Worm (Caenorhabditis elegans) whole organism, L4 larva: ENCODE data around the gene ampd-1.
A peak's percentile ranks its signal among the peaks of the same experiment; 100 is the strongest.

Experiments used
- F49E8.2 ChIP-seq: sonication (generic microtip); optimal IDR thresholded peaks from 2 replicates; lab custom pipeline; 2016; ENCODE audit warnings: missing compliant biosample characterization, mild to moderate bottlenecking, missing genetic modification characterization, borderline replicate concordance
- Y48G9A.11 ChIP-seq: fragments of 200-800 bp; sonication (Bioruptor generic); IDR thresholded peaks from 2 replicates; pipeline ENCODE4 v1.3.6; 2022; ENCODE audit warnings: missing genetic modification reagents, missing genetic modification characterization, missing compliant biosample characterization
- ZK546.5 ChIP-seq, 2 experiments: sonication (generic microtip); optimal IDR thresholded peaks; 2 replicates each; lab custom pipeline; 2017; ENCODE audit warnings: missing biosample characterization in 2 of 2, missing genetic modification characterization in 2 of 2
- ama-1 ChIP-seq: fragments of 150-350 bp; optimal IDR thresholded peaks from 2 replicates; lab custom pipeline; 2014; ENCODE audit warnings: inconsistent platforms, mixed read lengths
- ceh-28 ChIP-seq: fragments of 150-350 bp; optimal IDR thresholded peaks from 2 replicates; lab custom pipeline; 2014; ENCODE audit warnings: missing biosample characterization, missing genetic modification reagents, missing genetic modification characterization
- ceh-62 ChIP-seq: sonication (generic microtip); optimal IDR thresholded peaks from 2 replicates; lab custom pipeline; 2017; ENCODE audit warnings: missing biosample characterization, missing genetic modification characterization
- ces-1 ChIP-seq: fragments of 150-350 bp; sonication (generic microtip); optimal IDR thresholded peaks from 4 replicates; lab custom pipeline; 2014; ENCODE audit warnings: missing biosample characterization, missing genetic modification reagents, missing genetic modification characterization
- ctbp-1 ChIP-seq: fragments of 200-800 bp; sonication (Bioruptor generic); IDR thresholded peaks from 2 replicates; pipeline ENCODE4 v1.3.6; 2022; ENCODE audit warnings: missing genetic modification reagents, missing genetic modification characterization, missing compliant biosample characterization
- daf-12 ChIP-seq: fragments of 150-350 bp; optimal IDR thresholded peaks from 2 replicates; lab custom pipeline; 2014; ENCODE audit warnings: missing biosample characterization, missing genetic modification reagents, missing genetic modification characterization
- daf-16 ChIP-seq, 3 experiments: sonication (generic microtip); optimal IDR thresholded peaks; 2 replicates each; lab custom pipeline; 2016 to 2017; ENCODE audit warnings: missing genetic modification characterization in 3 of 3, missing genetic modification reagents in 3 of 3, mild to moderate bottlenecking in 2 of 3, missing compliant biosample characterization in 2 of 3, missing biosample characterization in 1 of 3, moderate library complexity in 1 of 3
- dmd-6 ChIP-seq: fragments of 200-800 bp; sonication (Bioruptor generic); IDR thresholded peaks from 2 replicates; pipeline ENCODE4 v1.3.6; 2022; ENCODE audit warnings: missing genetic modification reagents, missing genetic modification characterization, missing compliant biosample characterization
- dmd-9 ChIP-seq: fragments of 200-800 bp; sonication (Bioruptor generic); IDR thresholded peaks from 2 replicates; pipeline ENCODE4 v1.3.6; 2022; ENCODE audit warnings: missing genetic modification reagents, missing genetic modification characterization, missing compliant biosample characterization
- duxl-1 ChIP-seq: sonication (generic microtip); optimal IDR thresholded peaks from 2 replicates; lab custom pipeline; 2016; ENCODE audit warnings: mild to moderate bottlenecking, missing genetic modification characterization, moderate library complexity, missing compliant biosample characterization; ENCODE audit not compliant: poor library complexity
- dve-1 ChIP-seq: sonication (generic microtip); optimal IDR thresholded peaks from 2 replicates; lab custom pipeline; 2017; ENCODE audit warnings: antibody characterized with exemption, mild to moderate bottlenecking, missing genetic modification characterization, missing compliant biosample characterization; ENCODE audit not compliant: insufficient read depth
- egl-43 ChIP-seq: fragments of 200-800 bp; sonication (Bioruptor generic); IDR thresholded peaks from 2 replicates; pipeline ENCODE4 v1.3.6; 2022; ENCODE audit warnings: missing genetic modification reagents, missing genetic modification characterization, missing compliant biosample characterization
- hlh-11 ChIP-seq: fragments of 200-800 bp; sonication (Bioruptor generic); optimal IDR thresholded peaks from 2 replicates; lab custom pipeline; 2018; ENCODE audit warnings: mild to moderate bottlenecking, missing genetic modification characterization, missing compliant biosample characterization
- lin-29 ChIP-seq: fragments of 200-800 bp; sonication (Bioruptor generic); IDR thresholded peaks from 2 replicates; pipeline ENCODE4 v1.3.6; 2022; ENCODE audit warnings: missing genetic modification reagents, missing genetic modification characterization, missing compliant biosample characterization
- lin-38 ChIP-seq: fragments of 200-800 bp; sonication (Bioruptor generic); IDR thresholded peaks from 2 replicates; pipeline ENCODE4 v1.3.6; 2022; ENCODE audit warnings: missing genetic modification reagents, missing genetic modification characterization, missing compliant biosample characterization
- madf-5 ChIP-seq, 2 experiments: fragments of 200-800 bp; sonication (Bioruptor generic); IDR thresholded peaks; 2 replicates each; pipeline ENCODE4 v1.3.6; 2022; ENCODE audit warnings: missing compliant biosample characterization in 2 of 2, missing genetic modification characterization in 2 of 2
- mdl-1 ChIP-seq, 2 experiments: fragments of 150-350 bp in 1 of 2; sonication (generic microtip) in 1 of 2; optimal IDR thresholded peaks; 2 replicates each; lab custom pipeline; 2014 to 2017; ENCODE audit warnings: missing biosample characterization in 2 of 2, missing genetic modification characterization in 2 of 2
- nhr-10 ChIP-seq: fragments of 150-350 bp; optimal IDR thresholded peaks from 2 replicates; lab custom pipeline; 2014; ENCODE audit warnings: missing biosample characterization, missing genetic modification characterization
- nhr-11 ChIP-seq: fragments of 150-350 bp; optimal IDR thresholded peaks from 2 replicates; lab custom pipeline; 2014; ENCODE audit warnings: missing biosample characterization, missing genetic modification characterization
- nhr-111 ChIP-seq: fragments of 200-800 bp; sonication (Bioruptor generic); optimal IDR thresholded peaks from 2 replicates; lab custom pipeline; 2018; ENCODE audit warnings: mild to moderate bottlenecking, missing genetic modification characterization, missing compliant biosample characterization
- nhr-237 ChIP-seq: sonication (generic microtip); optimal IDR thresholded peaks from 2 replicates; lab custom pipeline; 2017; ENCODE audit warnings: missing biosample characterization, missing genetic modification characterization
- nhr-28 ChIP-seq: fragments of 150-350 bp; optimal IDR thresholded peaks from 2 replicates; lab custom pipeline; 2014; ENCODE audit warnings: missing biosample characterization, missing genetic modification characterization
- nhr-6 ChIP-seq: fragments of 150-350 bp; optimal IDR thresholded peaks from 2 replicates; lab custom pipeline; 2014; ENCODE audit warnings: missing biosample characterization, missing genetic modification characterization
- nhr-76 ChIP-seq: fragments of 150-350 bp; optimal IDR thresholded peaks from 2 replicates; lab custom pipeline; 2014; ENCODE audit warnings: missing biosample characterization, missing genetic modification characterization
- pqm-1 ChIP-seq: sonication (generic microtip); optimal IDR thresholded peaks from 2 replicates; lab custom pipeline; 2017; ENCODE audit warnings: missing biosample characterization, missing genetic modification characterization
- saeg-2 ChIP-seq: fragments of 200-800 bp; sonication (Bioruptor generic); IDR thresholded peaks from 2 replicates; pipeline ENCODE4 v1.3.6; 2022; ENCODE audit warnings: missing genetic modification reagents, missing genetic modification characterization, missing compliant biosample characterization
- snpc-1.2 ChIP-seq: fragments of 200-800 bp; sonication (Bioruptor generic); IDR thresholded peaks from 2 replicates; pipeline ENCODE4 v1.3.6; 2022; ENCODE audit warnings: missing genetic modification reagents, missing genetic modification characterization, missing compliant biosample characterization
- snpc-4 ChIP-seq: fragments of 150-350 bp; optimal IDR thresholded peaks from 2 replicates; lab custom pipeline; 2014; ENCODE audit warnings: missing biosample characterization, missing genetic modification characterization
- spr-1 ChIP-seq: sonication (generic microtip); optimal IDR thresholded peaks from 2 replicates; lab custom pipeline; 2016; ENCODE audit warnings: mild to moderate bottlenecking, missing genetic modification characterization, missing compliant biosample characterization
- tra-1 ChIP-seq: fragments of 200-800 bp; sonication (Bioruptor generic); IDR thresholded peaks from 2 replicates; pipeline ENCODE4 v1.3.6; 2022; ENCODE audit warnings: missing genetic modification reagents, missing genetic modification characterization, missing compliant biosample characterization
- unc-62 ChIP-seq, 3 experiments: fragments of 150-350 bp in 1 of 3; sonication (generic microtip); optimal IDR thresholded peaks in 2 of 3; peaks in 1 of 3; 1 replicate in 1 of 3; 2 replicates in 2 of 3; lab custom pipeline; 2014 to 2017; ENCODE audit warnings: missing biosample characterization in 3 of 3, missing genetic modification characterization in 3 of 3, missing genetic modification reagents in 3 of 3, missing genotype in 1 of 3
- vab-7 ChIP-seq: fragments of 200-800 bp; sonication (Bioruptor generic); IDR thresholded peaks from 2 replicates; pipeline ENCODE4 v1.3.6; 2022; ENCODE audit warnings: missing genetic modification reagents, missing genetic modification characterization, missing compliant biosample characterization
- zip-11 ChIP-seq: fragments of 200-800 bp; sonication (Bioruptor generic); IDR thresholded peaks from 2 replicates; pipeline ENCODE4 v1.3.6; 2022; ENCODE audit warnings: missing genetic modification characterization, missing compliant biosample characterization
- ztf-11 ChIP-seq: fragments of 150-350 bp; optimal IDR thresholded peaks from 2 replicates; lab custom pipeline; 2014; ENCODE audit warnings: missing biosample characterization, missing genetic modification characterization

Gene ampd-1

DNA sequence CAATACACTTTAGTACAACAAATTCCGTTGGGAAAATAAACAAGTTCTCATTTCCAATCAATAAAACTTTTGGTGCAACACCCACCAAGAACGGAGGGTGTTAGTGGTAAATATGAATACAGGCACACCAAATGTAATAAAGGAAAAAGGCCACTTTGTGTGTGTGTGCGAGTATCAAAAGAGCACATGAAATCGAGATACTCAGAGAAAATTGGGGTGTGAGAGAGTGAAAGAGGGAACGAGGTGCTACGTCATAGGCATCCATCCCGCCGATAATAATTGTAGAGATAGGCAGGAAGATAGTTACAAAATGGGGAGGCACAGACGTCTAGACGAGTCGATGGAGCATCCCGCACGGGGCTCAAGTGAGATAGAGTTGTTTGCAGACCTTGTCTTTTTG lies 24.6 kb downstream of the ampd-1 start (continued):
- TF ChIP-seq dve-1 (tag; lab: Kevin White, UChicago) = peak; percentile 63
- peak in 1 of 2 experiments; percentile 34 for TF ChIP-seq mdl-1 (tag; optimal IDR thresholded peaks at IDR 0.05; lab: Kevin White, UChicago)

DNA sequence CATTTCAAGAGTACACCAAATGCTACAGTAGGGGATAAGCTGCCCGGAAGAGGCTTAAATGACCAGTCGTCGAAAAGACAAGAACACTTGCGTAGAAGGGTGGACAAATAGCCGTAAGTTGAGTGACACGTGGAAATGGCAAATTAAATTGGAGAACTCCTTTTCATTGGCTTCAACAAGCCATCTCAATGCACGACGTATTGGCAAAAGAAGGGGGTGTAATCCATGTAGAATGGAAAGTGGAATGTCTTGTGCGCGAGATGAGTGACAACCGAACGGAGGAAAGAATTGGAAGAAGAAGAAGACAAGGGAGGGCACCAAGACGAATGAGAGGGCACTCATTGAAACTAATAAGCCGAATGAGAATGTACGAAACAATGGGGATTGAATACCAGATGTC lies 25.5 kb downstream of the ampd-1 start:
- no peak for TF ChIP-seq ZK546.5 (tag; optimal IDR thresholded peaks at IDR 0.05; lab: Kevin White, UChicago)
- peak in 1 of 2 experiments; percentile 13 for TF ChIP-seq unc-62 (GFP tag; optimal IDR thresholded peaks at IDR 0.05 in 1 of 2; lab: Kevin White, UChicago)
- TF ChIP-seq unc-62 (tag; optimal IDR thresholded peaks at IDR 0.05; lab: Kevin White, UChicago) = no peak
- TF ChIP-seq ctbp-1 (GFP tag; lab: Robert Waterston, UW) = no peak
- TF ChIP-seq, all 104 proteins: peak for 1

DNA sequence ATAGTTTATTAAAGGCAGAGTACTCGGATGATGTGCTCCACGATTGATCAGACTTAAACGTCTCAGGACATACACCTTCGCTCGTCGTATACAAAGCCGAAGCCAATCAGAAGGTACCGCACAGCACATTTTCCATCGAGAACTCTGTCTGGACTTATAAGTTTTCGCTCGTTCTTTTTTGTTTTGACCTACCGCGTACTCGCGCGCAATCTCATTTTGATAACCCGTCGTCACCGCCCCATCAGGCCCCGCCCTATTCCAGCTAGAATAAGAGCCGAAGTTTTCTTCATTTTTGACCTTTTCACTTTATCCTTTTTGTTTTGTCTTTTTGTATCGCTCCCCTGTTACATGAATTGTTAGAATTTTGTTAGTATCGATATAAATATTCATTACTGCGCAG lies 26.5 kb downstream of the ampd-1 start, which contains the start of gene EGAP2.2:
Gene EGAP2.2, plus strand, starts transcription at position 301 of the 400 bp plus-strand sequence.
- TF ChIP-seq nhr-10 (no peak), ceh-28 (tag; lab: Kevin White, UChicago) (no peak), dmd-9 (GFP tag; lab: Robert Waterston, UW) (no peak), ZK546.5 (tag; optimal IDR thresholded peaks at IDR 0.05; lab: Kevin White, UChicago) (no peak), nhr-111 (GFP tag; lab: Kevin White, UChicago) (no peak), F49E8.2 (tag; lab: Kevin White, UChicago) (no peak), ceh-62 (tag; lab: Kevin White, UChicago) (no peak), spr-1 (tag; lab: Kevin White, UChicago) (no peak), ces-1 (GFP tag; lab: Kevin White, UChicago) (no peak), madf-5 (GFP tag; IDR thresholded peaks at IDR 0.05; lab: Robert Waterston, UW) (no peak), unc-62 (GFP tag; optimal IDR thresholded peaks at IDR 0.05 in 1 of 2; lab: Kevin White, UChicago) (no peak), unc-62 (tag; optimal IDR thresholded peaks at IDR 0.05; lab: Kevin White, UChicago) (no peak), nhr-11 (tag; lab: Kevin White, UChicago) (no peak), saeg-2 (GFP tag; lab: Robert Waterston, UW) (no peak)

DNA sequence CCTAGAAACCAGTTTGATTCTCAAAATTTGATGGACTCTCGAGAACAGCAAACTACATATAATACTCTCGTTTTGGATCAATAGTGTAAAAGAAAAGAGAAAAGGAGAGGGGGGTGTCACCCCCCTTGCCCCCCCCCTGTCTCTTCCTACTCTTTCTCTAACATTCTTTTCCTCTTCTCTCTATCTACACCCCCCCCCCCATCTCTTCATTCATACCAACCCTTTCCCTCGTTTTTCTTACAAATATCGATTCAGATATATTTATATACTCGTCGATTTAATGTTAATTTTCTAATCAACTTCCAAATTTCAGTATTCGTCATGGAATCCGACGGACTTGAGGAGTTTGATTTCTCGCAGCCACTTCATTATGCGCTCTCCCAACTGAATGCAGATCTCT lies 28.0 kb downstream of the ampd-1 start, which contains the start of gene EGAP2.1:
Gene EGAP2.1, plus strand, starts transcription at position 301 of the 400 bp plus-strand sequence.
- TF ChIP-seq dmd-9 (GFP tag; lab: Robert Waterston, UW) = no peak
- TF ChIP-seq zip-11 (GFP tag; lab: Robert Waterston, UW) = no peak
- no peak for TF ChIP-seq nhr-76 (tag; lab: Kevin White, UChicago)
- no peak for TF ChIP-seq ztf-11 (tag; lab: Kevin White, UChicago)
- no peak for TF ChIP-seq egl-43
- TF ChIP-seq nhr-237 (tag; lab: Kevin White, UChicago) = no peak
- no peak for TF ChIP-seq lin-38 (GFP tag; lab: Robert Waterston, UW)
- TF ChIP-seq lin-29 = no peak
- no peak for TF ChIP-seq vab-7
- no peak for TF ChIP-seq dve-1 (tag; lab: Kevin White, UChicago)
- TF ChIP-seq daf-12 (tag; lab: Kevin White, UChicago) = no peak
- no peak for TF ChIP-seq nhr-28
- TF ChIP-seq snpc-1.2 (GFP tag; lab: Robert Waterston, UW) = no peak
- TF ChIP-seq duxl-1 (tag; lab: Kevin White, UChicago) = no peak
- no peak for TF ChIP-seq snpc-4 (tag; lab: Kevin White, UChicago)
- TF ChIP-seq hlh-11 = no peak
- TF ChIP-seq ama-1 = no peak
- TF ChIP-seq, all 104 proteins: peak for 0

DNA sequence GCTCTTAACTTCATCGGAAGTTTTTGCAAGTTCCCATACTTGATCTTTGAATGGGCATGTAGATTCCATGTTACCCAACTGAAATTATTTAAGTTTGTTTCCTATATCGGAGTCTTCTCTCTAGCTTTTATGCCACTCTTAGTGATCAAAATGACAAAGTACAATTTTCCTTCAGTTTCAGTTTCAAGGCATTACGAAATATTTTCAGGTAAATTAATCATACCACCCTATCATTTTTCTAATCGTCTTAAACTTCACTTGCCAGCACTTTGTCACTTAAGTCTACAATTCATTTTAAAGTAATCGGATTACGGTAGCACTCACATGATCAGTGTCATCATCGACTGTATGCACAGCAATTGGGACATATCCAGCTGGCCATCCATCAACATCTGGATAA lies 31.6 kb downstream of the ampd-1 start:
- peak; percentile 41 for TF ChIP-seq pqm-1 (tag; lab: Kevin White, UChicago)
- no peak for TF ChIP-seq daf-16 (GFP tag; optimal IDR thresholded peaks at IDR 0.05; lab: Kevin White, UChicago)
- peak; percentile 10 for TF ChIP-seq daf-16 (tag; optimal IDR thresholded peaks at IDR 0.05; lab: Kevin White, UChicago)
- TF ChIP-seq dve-1 (tag; lab: Kevin White, UChicago) = peak; percentile 2
- no peak; the same call in 1 of the 2 replicates for TF ChIP-seq tra-1 (GFP tag; lab: Robert Waterston, UW)
- TF ChIP-seq Y48G9A.11 (GFP tag; lab: Robert Waterston, UW) = no peak
- 0 out of 2 replicates have a peak, but pooled peaks have one; percentile 7 for TF ChIP-seq dmd-6
- peak; percentile 14 for TF ChIP-seq nhr-28
- peak; percentile 30 for TF ChIP-seq hlh-11
- TF ChIP-seq ZK546.5 (tag; optimal IDR thresholded peaks at IDR 0.05; lab: Kevin White, UChicago) = no peak
- TF ChIP-seq nhr-6 (tag; lab: Kevin White, UChicago) = no peak
